ENCODE assay signal across 5 worm cellular contexts in genomic region chrIV:16168702-16169440, ce11.
TF ChIP-seq lines count a peak whose summit lies in the region.

No protein-coding gene starts in this region.

TF ChIP-seq in whole organism, L4 larva, 104 proteins besides CTCF, POLR2A, EP300 and RAD21:
- TF ChIP-seq mes-2 (tag; optimal IDR thresholded peaks at IDR 0.05; lab: Kevin White, UChicago; ENCODE audit: poor library complexity, severe bottlenecking), result peak; percentile 6
- TF ChIP-seq nhr-111 (GFP tag; optimal IDR thresholded peaks at IDR 0.05; lab: Kevin White, UChicago), result peak; percentile 61
- TF ChIP-seq nhr-102 (tag; optimal IDR thresholded peaks at IDR 0.05; lab: Kevin White, UChicago), result peak; percentile 6
- TF ChIP-seq snpc-1.2 (GFP tag; IDR thresholded peaks at IDR 0.05; lab: Robert Waterston, UW), result peak; percentile 50
- peak; percentile 53; the same call in 1 of the 2 replicates for TF ChIP-seq pha-4 (GFP tag; IDR thresholded peaks at IDR 0.05; lab: Robert Waterston, UW)
- no peak for TF ChIP-seq pha-4 (tag; optimal IDR thresholded peaks at IDR 0.05; lab: Kevin White, UChicago)
- TF ChIP-seq set-16 (GFP tag; IDR thresholded peaks at IDR 0.05; lab: Robert Waterston, UW), result peak; percentile 76
- peak; percentile 23 for TF ChIP-seq lin-38 (GFP tag; IDR thresholded peaks at IDR 0.05; lab: Robert Waterston, UW)
- TF ChIP-seq madf-5 (GFP tag; IDR thresholded peaks at IDR 0.05; lab: Robert Waterston, UW), result 0 out of 4 replicates have a peak, but pooled peaks of 1 of the 2 experiments have one; percentile 64
- 0 out of 2 replicates have a peak, but pooled peaks have one; percentile 19 for TF ChIP-seq nhr-42 (GFP tag; IDR thresholded peaks at IDR 0.05; lab: Robert Waterston, UW)
- TF ChIP-seq dmd-9 (GFP tag; IDR thresholded peaks at IDR 0.05; lab: Robert Waterston, UW), result no peak
- TF ChIP-seq F10B5.3 (tag; optimal IDR thresholded peaks at IDR 0.05; lab: Kevin White, UChicago), result no peak
- no peak for TF ChIP-seq lim-7 (GFP tag; IDR thresholded peaks at IDR 0.05; lab: Robert Waterston, UW)
- TF ChIP-seq aha-1 (tag; lab: Kevin White, UChicago), result peak; percentile 92
- TF ChIP-seq duxl-1 (tag; optimal IDR thresholded peaks at IDR 0.05; lab: Kevin White, UChicago; ENCODE audit: poor library complexity), result peak; percentile 3

TF ChIP-seq in whole organism, early embryonic, 17 proteins besides CTCF, POLR2A, EP300 and RAD21:
- TF ChIP-seq sea-1 (GFP tag; conservative IDR thresholded peaks at IDR 0.05; lab: Robert Waterston, UW), result no peak
- peak; percentile 53 for TF ChIP-seq pes-1 (GFP tag; IDR thresholded peaks at IDR 0.05; lab: Robert Waterston, UW)

TF ChIP-seq in whole organism, late embryonic, 69 proteins besides CTCF, POLR2A, EP300 and RAD21:
- TF ChIP-seq fkh-10 (GFP tag; optimal IDR thresholded peaks at IDR 0.05; lab: Kevin White, UChicago) (no peak), ceh-14 (tag; optimal IDR thresholded peaks at IDR 0.05; lab: Kevin White, UChicago) (no peak), ets-4 (tag; optimal IDR thresholded peaks at IDR 0.05; lab: Kevin White, UChicago) (no peak), ceh-6 (GFP tag; optimal IDR thresholded peaks at IDR 0.05; lab: Kevin White, UChicago) (peak; percentile 31)

TF ChIP-seq in whole organism, midembryonic, 9 proteins besides CTCF, POLR2A, EP300 and RAD21:
- no peak for TF ChIP-seq tab-1 (GFP tag; IDR thresholded peaks at IDR 0.05; lab: Robert Waterston, UW)
- TF ChIP-seq klf-2 (GFP tag; conservative IDR thresholded peaks at IDR 0.05; lab: Robert Waterston, UW), result no peak
- 0 out of 2 replicates have a peak, but pooled peaks have one; percentile 42 for TF ChIP-seq flt-1 (GFP tag; IDR thresholded peaks at IDR 0.05; lab: Robert Waterston, UW)
TF ChIP-seq in whole organism, midembryonic: peak in this region for 1.

TF ChIP-seq in whole organism, young adult, 124 proteins besides CTCF, POLR2A, EP300 and RAD21:
- TF ChIP-seq K11D2.4 (GFP tag; IDR thresholded peaks at IDR 0.05; lab: Robert Waterston, UW) (no peak), hsf-1 (GFP tag; IDR thresholded peaks at IDR 0.05; lab: Robert Waterston, UW) (no peak), B0019.2 (GFP tag; conservative IDR thresholded peaks at IDR 0.05; lab: Robert Waterston, UW) (no peak), ets-4 (GFP tag; optimal IDR thresholded peaks at IDR 0.05; lab: Kevin White, UChicago) (no peak), hrde-1 (tag; optimal IDR thresholded peaks at IDR 0.05; lab: Kevin White, UChicago; ENCODE audit: borderline replicate concordance) (no peak), ztf-28 (GFP tag; IDR thresholded peaks at IDR 0.05; lab: Robert Waterston, UW) (no peak), ztf-22 (GFP tag; optimal IDR thresholded peaks at IDR 0.05; lab: Kevin White, UChicago) (no peak), F22D6.2 (tag; optimal IDR thresholded peaks at IDR 0.05; lab: Kevin White, UChicago) (no peak), sdz-38 (tag; optimal IDR thresholded peaks at IDR 0.05; lab: Kevin White, UChicago) (no peak), pha-4 (tag; optimal IDR thresholded peaks at IDR 0.05; lab: Kevin White, UChicago) (no peak), atf-7 (tag; optimal IDR thresholded peaks at IDR 0.05; lab: Kevin White, UChicago) (no peak), snpc-4 (GFP tag; optimal IDR thresholded peaks at IDR 0.05; lab: Kevin White, UChicago) (no peak), snpc-4 (tag; optimal IDR thresholded peaks at IDR 0.05; lab: Kevin White, UChicago) (peak in 2 of 4 experiments; percentile 28 to 78), lin-26 (GFP tag; IDR thresholded peaks at IDR 0.05; lab: Robert Waterston, UW) (no peak), Y56A3A.18 (GFP tag; IDR thresholded peaks at IDR 0.05; lab: Robert Waterston, UW) (0 out of 2 replicates have a peak, but pooled peaks have one; percentile 10), repo-1 (tag; optimal IDR thresholded peaks at IDR 0.05; lab: Kevin White, UChicago) (peak; percentile 72), hlh-12 (tag; optimal IDR thresholded peaks at IDR 0.05; lab: Kevin White, UChicago) (no peak), lin-54 (GFP tag; optimal IDR thresholded peaks at IDR 0.05; lab: Kevin White, UChicago) (no peak), mcd-1 (GFP tag; IDR thresholded peaks at IDR 0.05; lab: Robert Waterston, UW) (peak; percentile 41; the same call in 1 of the 2 replicates), ceh-40 (GFP tag; IDR thresholded peaks at IDR 0.05; lab: Robert Waterston, UW) (no peak), nfyb-1 (GFP tag; IDR thresholded peaks at IDR 0.05; lab: Robert Waterston, UW) (0 out of 2 replicates have a peak, but pooled peaks have one; percentile 52), ZK185.1 (tag; optimal IDR thresholded peaks at IDR 0.05; lab: Kevin White, UChicago; ENCODE audit: poor library complexity, severe bottlenecking) (no peak), sea-2 (GFP tag; IDR thresholded peaks at IDR 0.05; lab: Robert Waterston, UW) (no peak), hmg-20 (GFP tag; IDR thresholded peaks at IDR 0.05; lab: Robert Waterston, UW) (no peak), let-526 (GFP tag; IDR thresholded peaks at IDR 0.05; lab: Robert Waterston, UW) (no peak), ccch-3 (GFP tag; optimal IDR thresholded peaks at IDR 0.05; lab: Kevin White, UChicago) (no peak), attf-3 (GFP tag; conservative IDR thresholded peaks at IDR 0.05; lab: Robert Waterston, UW) (no peak), lin-35 (GFP tag; optimal IDR thresholded peaks at IDR 0.05; lab: Kevin White, UChicago) (no peak), Y53F4B.3 (GFP tag; IDR thresholded peaks at IDR 0.05; lab: Robert Waterston, UW) (no peak), madf-6 (GFP tag; IDR thresholded peaks at IDR 0.05; lab: Robert Waterston, UW) (no peak), K12H6.12 (tag; optimal IDR thresholded peaks at IDR 0.05; lab: Kevin White, UChicago) (peak; percentile 1), dox-1 (GFP tag; IDR thresholded peaks at IDR 0.05; lab: Robert Waterston, UW) (0 out of 2 replicates have a peak, but pooled peaks have one; percentile 15), ztf-25 (GFP tag; IDR thresholded peaks at IDR 0.05; lab: Robert Waterston, UW) (no peak), T26A5.8 (tag; optimal IDR thresholded peaks at IDR 0.05; lab: Kevin White, UChicago) (no peak), ceh-79 (tag; optimal IDR thresholded peaks at IDR 0.05; lab: Kevin White, UChicago) (no peak), gei-17 (GFP tag; optimal IDR thresholded peaks at IDR 0.05; lab: Kevin White, UChicago) (peak; percentile 11), zfh-2 (GFP tag; conservative IDR thresholded peaks at IDR 0.05; lab: Robert Waterston, UW) (peak; percentile 73)
